Fruit fly (Drosophila melanogaster): ENCODE data around the gene Amt.
A peak's percentile ranks its signal among the peaks of the same experiment; 100 is the strongest.

Gene Amt

dm6 chr3R:15229329-15229876 is 19.5 kb downstream of the Amt start, which contains the start of the genes Art3 and mRpS10 (continued):
- TF ChIP-seq Nf-YB (GFP tag; optimal IDR thresholded peaks at IDR 0.05) (peak; percentile 94), dan (GFP tag; IDR thresholded peaks at IDR 0.05) (peak; percentile 99), Xrp1 (GFP tag; IDR thresholded peaks at IDR 0.05) (peak; percentile 100), NC2α (GFP tag; optimal IDR thresholded peaks at IDR 0.05) (peak; percentile 99), cas (GFP tag; IDR thresholded peaks at IDR 0.05) (peak; percentile 99), CG2202 (tag; optimal IDR thresholded peaks at IDR 0.05) (peak; percentile 100), sim (GFP tag; IDR thresholded peaks at IDR 0.05) (peak; percentile 100), CG14014 (GFP tag; IDR thresholded peaks at IDR 0.05) (peak; percentile 100), MBD-R2 (GFP tag; IDR thresholded peaks at IDR 0.05) (peak; percentile 100), wdn (GFP tag; IDR thresholded peaks at IDR 0.05) (peak; percentile 100), cad (GFP tag; optimal IDR thresholded peaks at IDR 0.05) (no peak), Lhr (GFP tag; optimal IDR thresholded peaks at IDR 0.05) (peak; percentile 99), CG7271 (tag; optimal IDR thresholded peaks at IDR 0.05) (peak; percentile 100), CG4424 (GFP tag; optimal IDR thresholded peaks at IDR 0.05) (peak; percentile 100), grn (GFP tag; optimal IDR thresholded peaks at IDR 0.05) (peak; percentile 95), CG4730 (GFP tag; IDR thresholded peaks at IDR 0.05) (peak; percentile 100), CG16815 (GFP tag; optimal IDR thresholded peaks at IDR 0.05) (peak; percentile 100), hkb (optimal IDR thresholded peaks at IDR 0.05) (peak; percentile 45), hkb (GFP tag; IDR thresholded peaks at IDR 0.05) (peak; percentile 100), BEAF-32 (GFP tag; optimal IDR thresholded peaks at IDR 0.05) (peak; percentile 52), Asciz (GFP tag; optimal IDR thresholded peaks at IDR 0.05) (peak; percentile 100), Nf-YC (tag; optimal IDR thresholded peaks at IDR 0.05) (peak; percentile 96), MTF-1 (GFP tag; optimal IDR thresholded peaks at IDR 0.05; ENCODE audit: borderline replicate concordance) (peak; percentile 100), Trl (optimal IDR thresholded peaks at IDR 0.05) (no peak), Trl (GFP tag; optimal IDR thresholded peaks at IDR 0.05) (peak; percentile 100), crol (GFP tag; IDR thresholded peaks at IDR 0.05) (peak; percentile 93), lmd (GFP tag; IDR thresholded peaks at IDR 0.05) (peak; percentile 100), CG4820 (GFP tag; optimal IDR thresholded peaks at IDR 0.05) (peak; percentile 99), CG3838 (GFP tag; optimal IDR thresholded peaks at IDR 0.05) (peak; percentile 99), Eip74EF (GFP tag; optimal IDR thresholded peaks at IDR 0.05) (peak in 1 of 2 experiments; percentile 99), pfk (GFP tag; optimal IDR thresholded peaks at IDR 0.05) (peak; percentile 84), phol (tag; optimal IDR thresholded peaks at IDR 0.05) (peak; percentile 100), CG33213 (GFP tag; optimal IDR thresholded peaks at IDR 0.05) (peak; percentile 100), zen2 (GFP tag; IDR thresholded peaks at IDR 0.05; ENCODE audit: partially characterized antibody) (no peak), CG10147 (GFP tag; optimal IDR thresholded peaks at IDR 0.05) (peak; percentile 100), ham (GFP tag; IDR thresholded peaks at IDR 0.05) (peak; percentile 100), Hr78 (GFP tag; optimal IDR thresholded peaks at IDR 0.05) (peak in 1 of 2 experiments; percentile 98), CG5953 (GFP tag; IDR thresholded peaks at IDR 0.05) (peak; percentile 100), CG31388 (GFP tag; optimal IDR thresholded peaks at IDR 0.05) (peak; percentile 100), CG17328 (GFP tag; IDR thresholded peaks at IDR 0.05) (peak; percentile 100), Stat92E (GFP tag; optimal IDR thresholded peaks at IDR 0.05) (peak in 1 of 3 experiments; percentile 100), danr (GFP tag; IDR thresholded peaks at IDR 0.05) (peak; percentile 100), dm (GFP tag; optimal IDR thresholded peaks at IDR 0.05) (peak; percentile 100), CG15514 (GFP tag; optimal IDR thresholded peaks at IDR 0.05) (peak; percentile 96), Xbp1 (GFP tag; optimal IDR thresholded peaks at IDR 0.05) (peak; percentile 100), emc (GFP tag; optimal IDR thresholded peaks at IDR 0.05) (peak; percentile 100), ap (GFP tag; IDR thresholded peaks at IDR 0.05) (peak; percentile 100), Chrac-16 (GFP tag; optimal IDR thresholded peaks at IDR 0.05) (peak; percentile 100), ab (GFP tag; optimal IDR thresholded peaks at IDR 0.05) (peak; percentile 98), slbo (GFP tag; IDR thresholded peaks at IDR 0.05) (peak; percentile 100), zf30C (GFP tag; optimal IDR thresholded peaks at IDR 0.05) (peak; percentile 72)

Data from whole organism, embryonic.